Fruit fly (Drosophila melanogaster): ENCODE results near the gene bdwf.

The bdwf gene

DNA sequence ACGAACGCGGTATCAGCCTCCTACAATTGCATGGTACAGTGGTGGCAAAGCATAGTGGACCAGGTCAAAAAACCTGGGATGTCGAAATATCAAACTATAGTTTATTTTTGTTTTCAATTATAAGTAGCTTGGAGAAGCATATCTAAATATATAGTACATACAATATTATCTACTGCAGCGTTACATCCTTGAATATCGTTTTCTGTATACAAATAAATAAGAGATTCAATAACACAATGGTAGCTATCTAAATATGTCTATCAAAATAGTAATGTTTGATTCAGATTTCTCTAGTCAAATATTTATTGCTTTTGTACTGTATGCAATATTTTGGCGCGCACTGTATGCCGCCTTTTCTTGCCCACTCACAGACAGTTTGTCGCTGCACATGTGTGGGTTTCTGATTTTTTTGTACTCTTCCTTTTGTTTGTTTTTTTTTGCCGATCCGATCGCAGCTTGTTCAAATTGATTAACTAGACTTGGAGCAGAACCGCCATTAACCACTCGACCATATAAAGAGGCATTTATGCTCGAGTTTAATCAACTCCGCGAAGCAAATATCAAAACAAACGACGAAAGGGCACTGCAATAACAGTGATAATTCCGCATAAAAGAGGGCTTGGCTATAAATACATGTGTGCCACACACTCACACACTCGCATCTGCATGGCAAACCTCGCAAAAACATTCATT is 37.9 kb upstream of the bdwf start (continued):
- TF ChIP-seq CG1024 (GFP tag; IDR thresholded peaks at IDR 0.05) (peak; percentile 69), CG17361 (GFP tag; IDR thresholded peaks at IDR 0.05) (peak; percentile 96), gcm2 (GFP tag; optimal IDR thresholded peaks at IDR 0.05) (peak; percentile 84), onecut (GFP tag; IDR thresholded peaks at IDR 0.05) (peak; percentile 91), CG17829 (tag; optimal IDR thresholded peaks at IDR 0.05) (peak; percentile 96), mam (GFP tag; optimal IDR thresholded peaks at IDR 0.05) (peak; percentile 88), dpn (GFP tag; optimal IDR thresholded peaks at IDR 0.05) (peak; percentile 90 to 94), sima (GFP tag; optimal IDR thresholded peaks at IDR 0.05) (peak; percentile 82), CG10979 (tag; optimal IDR thresholded peaks at IDR 0.05) (peak; percentile 97), crp (GFP tag; optimal IDR thresholded peaks at IDR 0.05) (peak in 1 of 2 experiments; percentile 53), CG8944 (GFP tag; optimal IDR thresholded peaks at IDR 0.05) (peak; percentile 84), ranshi (GFP tag; IDR thresholded peaks at IDR 0.05) (peak; percentile 93), CG3407 (GFP tag; optimal IDR thresholded peaks at IDR 0.05) (peak; percentile 95), CG1529 (GFP tag; optimal IDR thresholded peaks at IDR 0.05) (peak; percentile 96), CG17186 (GFP tag; optimal IDR thresholded peaks at IDR 0.05) (peak; percentile 81), CTCF (GFP tag; optimal IDR thresholded peaks at IDR 0.05) (peak; percentile 71), ATbp (GFP tag; optimal IDR thresholded peaks at IDR 0.05) (peak; percentile 96), cato (GFP tag; optimal IDR thresholded peaks at IDR 0.05; ENCODE audit: borderline replicate concordance) (peak; percentile 94), jigr1 (GFP tag; IDR thresholded peaks at IDR 0.05) (peak; percentile 86; the same call in 2 of the 3 replicates), Oli (tag; optimal IDR thresholded peaks at IDR 0.05) (peak; percentile 97), CG18011 (GFP tag; optimal IDR thresholded peaks at IDR 0.05) (peak; percentile 83), Ada2b (GFP tag; IDR thresholded peaks at IDR 0.05) (peak; percentile 86), CrebB (tag; optimal IDR thresholded peaks at IDR 0.05) (peak; percentile 91), HLH54F (GFP tag; optimal IDR thresholded peaks at IDR 0.05) (peak; percentile 86), eve (GFP tag; optimal IDR thresholded peaks at IDR 0.05) (no peak), Ptx1 (GFP tag; IDR thresholded peaks at IDR 0.05) (peak; percentile 96), Asciz (GFP tag; optimal IDR thresholded peaks at IDR 0.05) (peak; percentile 97), CG17385 (GFP tag; optimal IDR thresholded peaks at IDR 0.05) (peak; percentile 94), CG6791 (GFP tag; IDR thresholded peaks at IDR 0.05; ENCODE audit: partially characterized antibody) (no peak), danr (GFP tag; IDR thresholded peaks at IDR 0.05) (peak; percentile 92), CG10959 (GFP tag; IDR thresholded peaks at IDR 0.05) (peak; percentile 77), CG8359 (GFP tag; optimal IDR thresholded peaks at IDR 0.05; ENCODE audit: borderline replicate concordance) (peak; percentile 79), CG7357 (GFP tag; IDR thresholded peaks at IDR 0.05) (peak; percentile 85), NfI (GFP tag; optimal IDR thresholded peaks at IDR 0.05) (peak; percentile 92), Dfd (GFP tag; optimal IDR thresholded peaks at IDR 0.05) (no peak), trem (tag; optimal IDR thresholded peaks at IDR 0.05) (peak; percentile 93), CG15011 (GFP tag; optimal IDR thresholded peaks at IDR 0.05) (peak; percentile 91), pb (GFP tag; optimal IDR thresholded peaks at IDR 0.05) (peak; percentile 85), Max (GFP tag; optimal IDR thresholded peaks at IDR 0.05) (peak; percentile 96), CG15479 (GFP tag; optimal IDR thresholded peaks at IDR 0.05) (no peak), Rfx (GFP tag; IDR thresholded peaks at IDR 0.05) (peak; percentile 92), tup (GFP tag; optimal IDR thresholded peaks at IDR 0.05) (peak; percentile 86), CG7928 (GFP tag; optimal IDR thresholded peaks at IDR 0.05) (peak; percentile 70), CG6765 (GFP tag; optimal IDR thresholded peaks at IDR 0.05) (peak; percentile 92), dan (GFP tag; IDR thresholded peaks at IDR 0.05) (0 out of 2 replicates have a peak, but pooled peaks have one; percentile 35), Neu2 (GFP tag; optimal IDR thresholded peaks at IDR 0.05; ENCODE audit: borderline replicate concordance) (no peak), CG43689 (GFP tag; IDR thresholded peaks at IDR 0.05) (peak; percentile 85), Myb (GFP tag; optimal IDR thresholded peaks at IDR 0.05) (peak; percentile 25), CG15269 (tag; optimal IDR thresholded peaks at IDR 0.05) (peak; percentile 96), CG10565 (GFP tag; optimal IDR thresholded peaks at IDR 0.05) (peak; percentile 87)
